Worm (Caenorhabditis elegans): Measurements from ENCODE around the gene F46G10.1.

ce11 chrX:13333835-13334234 lies 22.3 kb upstream of the F46G10.1 start, which contains the start of gene F46G10.4:
- no peak for TF ChIP-seq T22C8.4 (GFP tag; IDR thresholded peaks at IDR 0.05)
- TF ChIP-seq flt-1 (GFP tag; IDR thresholded peaks at IDR 0.05) = no peak
- no peak for TF ChIP-seq ztf-23 (GFP tag; IDR thresholded peaks at IDR 0.05)
- TF ChIP-seq ztf-29 (GFP tag; IDR thresholded peaks at IDR 0.05) = no peak
- no peak for TF ChIP-seq cog-1 (tag; optimal IDR thresholded peaks at IDR 0.05)
